Worm (Caenorhabditis elegans) whole organism, L3 larva: ENCODE data around the gene F46C8.8.
A peak's percentile ranks its signal among the peaks of the same experiment; 100 is the strongest.

Experiments used
- aly-2 ChIP-seq: fragments of 150-350 bp; optimal IDR thresholded peaks from 2 replicates; lab custom pipeline; 2014; ENCODE audit warnings: missing biosample characterization, missing genetic modification characterization
- ama-1 ChIP-seq: fragments of 150-350 bp; optimal IDR thresholded peaks from 2 replicates; lab custom pipeline; 2018
- ceh-16 ChIP-seq: sonication (generic microtip); optimal IDR thresholded peaks from 2 replicates; lab custom pipeline; 2017; ENCODE audit warnings: missing biosample characterization, missing genetic modification characterization
- ceh-28 ChIP-seq: fragments of 150-350 bp; optimal IDR thresholded peaks from 2 replicates; lab custom pipeline; 2014; ENCODE audit warnings: missing biosample characterization, missing genetic modification reagents, missing genetic modification characterization
- ceh-82 ChIP-seq: fragments of 150-350 bp; optimal IDR thresholded peaks from 2 replicates; lab custom pipeline; 2014; ENCODE audit warnings: missing biosample characterization, missing genetic modification characterization
- ceh-9 ChIP-seq: sonication (generic microtip); optimal IDR thresholded peaks from 2 replicates; lab custom pipeline; 2018; ENCODE audit warnings: missing biosample characterization, missing genetic modification characterization
- daf-12 ChIP-seq: fragments of 150-350 bp; optimal IDR thresholded peaks from 2 replicates; lab custom pipeline; 2014; ENCODE audit warnings: missing biosample characterization, missing genetic modification reagents, missing genetic modification characterization
- egl-27 ChIP-seq: sonication (generic microtip); optimal IDR thresholded peaks from 4 replicates; lab custom pipeline; 2017; ENCODE audit warnings: missing biosample characterization, missing genetic modification reagents, missing genetic modification characterization
- elt-1 ChIP-seq: fragments of 150-350 bp; optimal IDR thresholded peaks from 2 replicates; lab custom pipeline; 2014; ENCODE audit warnings: missing biosample characterization, missing genetic modification characterization
- elt-2 ChIP-seq: sonication (generic microtip); optimal IDR thresholded peaks from 2 replicates; lab custom pipeline; 2016; ENCODE audit warnings: missing genetic modification reagents, mild to moderate bottlenecking, missing genetic modification characterization, missing compliant biosample characterization
- elt-3 ChIP-seq, 3 experiments: fragments of 150-350 bp in 1 of 3; sonication (generic microtip) in 2 of 3; optimal IDR thresholded peaks; 2 replicates in 2 of 3; 4 replicates in 1 of 3; lab custom pipeline; 2014 to 2017; ENCODE audit warnings: missing biosample characterization in 3 of 3, missing genetic modification characterization in 3 of 3
- eor-1 ChIP-seq, 2 experiments: fragments of 150-350 bp; optimal IDR thresholded peaks; 2 replicates each; lab custom pipeline; 2014 to 2018; ENCODE audit warnings: missing biosample characterization in 2 of 2, missing genetic modification characterization in 2 of 2
- fkh-2 ChIP-seq: fragments of 150-350 bp; optimal IDR thresholded peaks from 2 replicates; lab custom pipeline; 2014; ENCODE audit warnings: missing biosample characterization, missing genetic modification reagents, missing genetic modification characterization
- fos-1 ChIP-seq: fragments of 150-350 bp; optimal IDR thresholded peaks from 2 replicates; lab custom pipeline; 2014; ENCODE audit warnings: missing biosample characterization, missing genetic modification characterization
- hmg-11 ChIP-seq: sonication (generic microtip); optimal IDR thresholded peaks from 2 replicates; lab custom pipeline; 2016; ENCODE audit warnings: missing genetic modification characterization, missing compliant biosample characterization
- lin-15B ChIP-seq: fragments of 150-350 bp; optimal IDR thresholded peaks from 2 replicates; lab custom pipeline; 2014; ENCODE audit warnings: missing biosample characterization, missing genetic modification characterization
- lin-39 ChIP-seq: fragments of 150-350 bp; optimal IDR thresholded peaks from 2 replicates; lab custom pipeline; 2018; ENCODE audit warnings: missing biosample characterization, missing genetic modification reagents, missing genetic modification characterization
- mdl-1 ChIP-seq: fragments of 150-350 bp; optimal IDR thresholded peaks from 2 replicates; lab custom pipeline; 2014; ENCODE audit warnings: missing biosample characterization, missing genetic modification characterization
- mml-1 ChIP-seq: fragments of 150-350 bp; sonication (generic microtip); optimal IDR thresholded peaks from 3 replicates; lab custom pipeline; 2014; ENCODE audit warnings: missing biosample characterization, missing genetic modification characterization
- nfya-1 ChIP-seq: sonication (generic microtip); optimal IDR thresholded peaks from 2 replicates; lab custom pipeline; 2017; ENCODE audit warnings: missing genetic modification characterization, mild to moderate bottlenecking, missing compliant biosample characterization, antibody characterized with exemption, moderate library complexity; ENCODE audit not compliant: insufficient read depth
- nhr-23 ChIP-seq: fragments of 150-350 bp; optimal IDR thresholded peaks from 2 replicates; lab custom pipeline; 2014; ENCODE audit warnings: missing biosample characterization, missing genetic modification reagents, missing genetic modification characterization
- nhr-25 ChIP-seq: sonication (generic microtip); optimal IDR thresholded peaks from 2 replicates; lab custom pipeline; 2017; ENCODE audit warnings: missing biosample characterization, missing genetic modification characterization
- nhr-43 ChIP-seq: sonication (generic microtip); optimal IDR thresholded peaks from 2 replicates; lab custom pipeline; 2016; ENCODE audit warnings: mild to moderate bottlenecking, missing genetic modification characterization, missing compliant biosample characterization; ENCODE audit not compliant: poor library complexity, severe bottlenecking
- nhr-67 ChIP-seq: fragments of 150-350 bp; optimal IDR thresholded peaks from 2 replicates; lab custom pipeline; 2014; ENCODE audit warnings: missing biosample characterization, missing genetic modification characterization
- nhr-76 ChIP-seq: fragments of 150-350 bp; sonication (generic microtip); optimal IDR thresholded peaks from 5 replicates; lab custom pipeline; 2014; ENCODE audit warnings: missing biosample characterization, missing genetic modification characterization
- pha-4 ChIP-seq: fragments of 150-350 bp; optimal IDR thresholded peaks from 2 replicates; lab custom pipeline; 2014; ENCODE audit warnings: missing biosample characterization, missing genetic modification reagents, missing genetic modification characterization
- pqm-1 ChIP-seq: fragments of 150-350 bp; optimal IDR thresholded peaks from 2 replicates; lab custom pipeline; 2017; ENCODE audit warnings: missing biosample characterization, missing genetic modification characterization, inconsistent platforms
- sea-2 ChIP-seq: fragments of 150-350 bp; sonication (generic microtip); optimal IDR thresholded peaks from 4 replicates; lab custom pipeline; 2014; ENCODE audit warnings: missing biosample characterization, missing genetic modification reagents, missing genetic modification characterization
- skn-1 ChIP-seq: fragments of 150-350 bp; optimal IDR thresholded peaks from 2 replicates; lab custom pipeline; 2014; ENCODE audit warnings: missing biosample characterization, missing genetic modification characterization
- snpc-4 ChIP-seq: fragments of 150-350 bp; optimal IDR thresholded peaks from 2 replicates; lab custom pipeline; 2014; ENCODE audit warnings: missing biosample characterization, missing genetic modification characterization
- unc-62 ChIP-seq: fragments of 150-350 bp; sonication (generic microtip); optimal IDR thresholded peaks from 4 replicates; lab custom pipeline; 2014; ENCODE audit warnings: missing biosample characterization, missing genetic modification reagents, missing genetic modification characterization
- ztf-11 ChIP-seq: fragments of 150-350 bp; optimal IDR thresholded peaks from 2 replicates; lab custom pipeline; 2014; ENCODE audit warnings: missing biosample characterization, missing genetic modification characterization

Gene F46C8.8

ce11 chrX:7585610-7586259 lies 31.5 kb upstream of the F46C8.8 start, which contains the start of gene adt-2:
adt-2 (plus strand) TSS chrX:7586209.
- TF ChIP-seq nhr-43 (tag; lab: Kevin White, UChicago) (peak; percentile 9), nhr-25 (tag; lab: Kevin White, UChicago) (peak; percentile 83), mml-1 (tag; lab: Kevin White, UChicago) (no peak), nhr-23 (peak; percentile 78), nfya-1 (tag; lab: Kevin White, UChicago) (peak; percentile 3), ceh-28 (peak; percentile 1)

DNA sequence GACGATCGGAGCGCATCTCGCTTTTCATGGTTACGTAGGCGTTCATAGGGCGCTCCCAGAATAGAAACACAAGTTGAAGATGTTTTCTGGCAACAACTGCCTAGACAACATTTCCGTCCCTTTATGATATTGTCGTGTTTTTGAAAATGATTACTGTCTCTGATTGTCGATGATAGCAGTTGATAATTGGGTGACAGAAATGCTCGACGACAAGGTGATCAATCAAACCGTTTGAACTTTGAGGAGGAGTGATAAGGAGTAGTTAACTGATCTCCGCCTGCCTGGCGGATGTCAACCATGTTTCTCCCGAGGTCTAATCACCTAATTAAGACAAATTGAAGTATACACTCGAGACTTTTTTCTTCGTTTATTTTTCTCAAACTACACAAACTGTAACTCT lies 29.7 kb upstream of the F46C8.8 start:
- TF ChIP-seq elt-2 (tag; lab: Kevin White, UChicago) = no peak
- no peak for TF ChIP-seq sea-2 (GFP tag; lab: Kevin White, UChicago)
- no peak for TF ChIP-seq ama-1 (lab: Kevin White, UChicago)
- TF ChIP-seq ztf-11 = no peak
- no peak for TF ChIP-seq snpc-4 (tag; lab: Kevin White, UChicago)
- TF ChIP-seq mml-1 (tag; lab: Kevin White, UChicago) = no peak
- no peak for TF ChIP-seq nhr-43 (tag; lab: Kevin White, UChicago)
- no peak for TF ChIP-seq ceh-16 (tag; lab: Kevin White, UChicago)
- no peak for TF ChIP-seq fos-1 (tag; lab: Kevin White, UChicago)
- TF ChIP-seq ceh-9 (tag; lab: Kevin White, UChicago) = no peak
- TF ChIP-seq lin-15B (tag; lab: Kevin White, UChicago) = no peak
- no peak for TF ChIP-seq hmg-11

DNA sequence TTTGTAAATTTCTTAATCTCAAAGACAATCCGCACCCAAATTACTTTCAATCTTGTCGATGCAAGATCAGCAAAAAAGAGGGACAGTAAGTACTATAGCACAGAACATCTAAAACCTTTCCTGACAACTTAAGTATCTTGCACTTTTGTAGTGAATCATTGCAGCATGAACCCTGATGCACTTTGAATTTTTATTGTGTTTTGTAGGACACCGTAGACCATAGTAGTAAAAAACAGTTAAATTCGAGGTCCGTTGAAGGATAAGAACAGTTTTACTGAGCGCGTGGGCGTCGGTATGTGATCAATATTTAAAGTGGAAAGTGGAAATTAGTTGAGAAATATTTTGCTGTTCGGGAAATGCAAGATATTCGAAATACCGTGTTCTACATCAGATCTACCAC lies 28.0 kb upstream of the F46C8.8 start:
- TF ChIP-seq elt-3 (tag; optimal IDR thresholded peaks at IDR 0.05; lab: Kevin White, UChicago) (no peak), skn-1 (no peak), ceh-82 (tag; lab: Kevin White, UChicago) (no peak), eor-1 (tag; optimal IDR thresholded peaks at IDR 0.05; lab: Kevin White, UChicago) (no peak), fos-1 (tag; lab: Kevin White, UChicago) (no peak), nhr-25 (tag; lab: Kevin White, UChicago) (no peak), nhr-67 (tag; lab: Kevin White, UChicago) (no peak), egl-27 (tag; lab: Kevin White, UChicago) (no peak), elt-2 (tag; lab: Kevin White, UChicago) (no peak), nhr-76 (tag; lab: Kevin White, UChicago) (no peak), pha-4 (tag; lab: Kevin White, UChicago) (no peak), unc-62 (GFP tag; lab: Kevin White, UChicago) (no peak), fkh-2 (tag; lab: Kevin White, UChicago) (no peak)

DNA sequence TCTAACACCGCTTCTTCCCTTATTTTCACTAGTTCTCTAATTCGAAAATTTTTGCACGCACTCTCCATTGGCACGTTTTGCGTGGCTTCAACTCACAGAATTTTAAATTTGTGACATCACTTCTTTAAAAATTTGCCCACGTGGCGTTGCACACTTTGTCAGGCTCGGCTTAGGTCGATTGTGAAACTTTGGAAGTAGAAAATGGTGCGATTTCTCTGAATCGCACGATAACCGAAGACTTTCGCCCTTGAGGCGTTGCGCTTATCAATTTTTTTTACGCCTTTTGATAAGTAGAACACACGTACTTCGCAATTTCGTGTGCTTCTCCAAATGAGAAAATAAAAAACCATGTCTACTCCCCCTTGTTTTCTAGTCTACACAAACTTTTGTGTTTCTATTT lies 24.1 kb upstream of the F46C8.8 start:
- TF ChIP-seq nfya-1 (tag; lab: Kevin White, UChicago) (peak; percentile 25), daf-12 (tag; lab: Kevin White, UChicago) (no peak), ceh-82 (tag; lab: Kevin White, UChicago) (no peak), ceh-28 (no peak), mdl-1 (tag; lab: Kevin White, UChicago) (peak; percentile 46), ztf-11 (no peak), elt-2 (tag; lab: Kevin White, UChicago) (peak; percentile 92), snpc-4 (tag; lab: Kevin White, UChicago) (no peak), lin-39 (tag; lab: Kevin White, UChicago) (no peak), pqm-1 (peak; percentile 75)

DNA sequence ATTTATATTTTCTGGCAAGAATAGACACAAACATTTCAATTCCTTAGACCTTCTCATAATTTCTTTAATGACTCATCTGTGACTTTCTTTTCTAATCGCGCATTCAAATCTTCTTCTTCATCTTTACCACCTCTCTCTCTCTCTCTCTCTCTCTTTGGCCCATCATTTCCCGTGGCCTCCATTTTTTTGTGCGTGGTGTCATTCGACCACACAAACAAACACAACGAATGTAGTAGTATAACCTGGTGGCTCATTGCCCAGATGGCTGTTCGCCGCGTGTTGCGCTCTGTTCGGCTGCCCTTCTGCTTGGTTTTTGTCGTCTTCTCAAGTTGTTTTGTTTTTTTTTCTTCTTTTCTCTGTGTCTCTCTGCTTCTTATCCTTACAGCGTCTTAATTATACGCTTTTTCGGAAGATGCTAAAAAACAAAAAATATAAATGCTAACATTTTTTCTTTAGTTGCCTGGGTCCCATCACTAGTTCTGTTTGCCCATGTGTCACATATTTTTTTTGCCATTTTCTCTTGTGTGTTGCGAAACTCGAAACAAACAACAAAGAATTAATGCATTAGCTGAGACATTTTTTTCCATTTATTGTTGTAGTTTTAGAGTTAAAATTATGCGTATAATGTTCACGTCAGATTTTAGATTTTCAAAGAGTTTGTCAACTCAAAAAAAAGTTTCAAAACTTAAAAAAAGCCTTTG lies 23.4 kb upstream of the F46C8.8 start:
- TF ChIP-seq elt-2 (tag; lab: Kevin White, UChicago) = no peak
- peak; percentile 24 for TF ChIP-seq nhr-23
- TF ChIP-seq sea-2 (GFP tag; lab: Kevin White, UChicago) = no peak
- no peak for TF ChIP-seq mml-1 (tag; lab: Kevin White, UChicago)
- no peak for TF ChIP-seq aly-2 (tag; lab: Kevin White, UChicago)
- TF ChIP-seq hmg-11 = peak; percentile 53
- peak; percentile 46 for TF ChIP-seq nhr-25 (tag; lab: Kevin White, UChicago)
- no peak for TF ChIP-seq elt-3 (tag; optimal IDR thresholded peaks at IDR 0.05; lab: Kevin White, UChicago)
- no peak for TF ChIP-seq eor-1 (tag; optimal IDR thresholded peaks at IDR 0.05; lab: Kevin White, UChicago)
- TF ChIP-seq elt-1 (tag; lab: Kevin White, UChicago) = peak; percentile 25
- TF ChIP-seq lin-39 (tag; lab: Kevin White, UChicago) = peak; percentile 27
